Fruit fly (Drosophila melanogaster): ENCODE results near the gene CG5114.
A peak's percentile ranks its signal among the peaks of the same experiment; 100 is the strongest.

CG5114 gene

DNA sequence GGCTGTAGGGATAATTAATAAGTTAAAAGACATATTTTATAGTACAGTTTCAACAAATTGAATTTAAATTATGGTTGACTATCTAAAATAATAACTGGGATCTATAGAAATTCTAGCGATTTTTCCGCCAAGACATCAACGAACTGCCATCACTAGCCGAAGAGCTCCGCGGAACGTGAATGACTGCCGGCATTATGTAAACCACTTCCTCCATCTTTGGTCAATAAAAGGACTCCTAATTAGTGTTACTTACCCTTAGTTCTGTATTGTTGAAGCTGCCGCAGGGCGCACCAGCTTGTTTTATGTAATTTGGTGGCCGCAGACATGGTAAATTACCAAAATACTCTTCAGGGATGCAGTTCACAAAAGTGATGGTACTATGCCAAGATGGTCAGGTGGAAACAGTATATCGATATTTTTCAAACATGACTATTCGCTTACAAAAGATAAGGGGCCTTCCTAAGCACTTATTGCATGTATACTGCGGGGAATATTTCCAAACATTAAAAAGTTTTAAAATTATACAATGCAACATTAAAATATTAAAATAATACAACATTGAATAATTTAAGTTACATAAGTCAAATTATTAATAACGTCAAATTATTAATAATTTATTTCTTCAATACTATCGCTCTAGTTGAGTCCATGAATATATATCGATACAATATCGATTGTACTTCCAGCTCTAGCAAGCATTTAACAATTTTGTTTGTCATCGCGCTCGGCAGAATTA lies 16.8 kb downstream of the CG5114 start, which contains the start of the genes mRpL39 and Prosbeta2 (continued):
- TF ChIP-seq Hsf (GFP tag; optimal IDR thresholded peaks at IDR 0.05): no peak
- no peak for TF ChIP-seq CG8765 (GFP tag; IDR thresholded peaks at IDR 0.05)
- TF ChIP-seq CG18599 (GFP tag; optimal IDR thresholded peaks at IDR 0.05): peak; percentile 58
- TF ChIP-seq croc (GFP tag; conservative IDR thresholded peaks at IDR 0.05): peak; percentile 26; the same call in 1 of the 3 replicates
- no peak for TF ChIP-seq CG10431 (GFP tag; optimal IDR thresholded peaks at IDR 0.05)
- peak; percentile 63; the same call in 1 of the 2 replicates for TF ChIP-seq danr (GFP tag; IDR thresholded peaks at IDR 0.05)
- TF ChIP-seq Xrp1 (GFP tag; IDR thresholded peaks at IDR 0.05): peak; percentile 76
- TF ChIP-seq cad (GFP tag; optimal IDR thresholded peaks at IDR 0.05): no peak
- no peak for TF ChIP-seq zf30C (GFP tag; optimal IDR thresholded peaks at IDR 0.05)
- no peak for TF ChIP-seq Bdp1 (GFP tag; optimal IDR thresholded peaks at IDR 0.05)
- TF ChIP-seq ap (GFP tag; IDR thresholded peaks at IDR 0.05): no peak
- TF ChIP-seq D19B (GFP tag; optimal IDR thresholded peaks at IDR 0.05): no peak
- TF ChIP-seq CG31441 (GFP tag; IDR thresholded peaks at IDR 0.05): peak; percentile 87
- TF ChIP-seq CG7556 (GFP tag; optimal IDR thresholded peaks at IDR 0.05): no peak
- TF ChIP-seq ems (GFP tag; optimal IDR thresholded peaks at IDR 0.05): no peak
- TF ChIP-seq ATbp (GFP tag; optimal IDR thresholded peaks at IDR 0.05): peak; percentile 13
- no peak for TF ChIP-seq NC2β (GFP tag; optimal IDR thresholded peaks at IDR 0.05)
- peak; percentile 68 for TF ChIP-seq sisA (GFP tag; IDR thresholded peaks at IDR 0.05)
- TF ChIP-seq Ravus (GFP tag; IDR thresholded peaks at IDR 0.05): 0 out of 2 replicates have a peak, but pooled peaks have one; percentile 15
- TF ChIP-seq CG31365 (tag; optimal IDR thresholded peaks at IDR 0.05): no peak
- no peak for TF ChIP-seq CG12744 (GFP tag; optimal IDR thresholded peaks at IDR 0.05)
- peak; percentile 67 for TF ChIP-seq CG30403 (GFP tag; optimal IDR thresholded peaks at IDR 0.05)
- no peak for TF ChIP-seq CG2120 (GFP tag; optimal IDR thresholded peaks at IDR 0.05)
- no peak for TF ChIP-seq Lim3 (GFP tag; IDR thresholded peaks at IDR 0.05)
- TF ChIP-seq CG12391 (tag; optimal IDR thresholded peaks at IDR 0.05): peak; percentile 10
- TF ChIP-seq knrl (GFP tag; IDR thresholded peaks at IDR 0.05; ENCODE audit: partially characterized antibody): peak; percentile 99
- peak; percentile 68; the same call in 2 of the 3 replicates for TF ChIP-seq zfh1 (GFP tag; IDR thresholded peaks at IDR 0.05)
- no peak for TF ChIP-seq Mad (GFP tag; optimal IDR thresholded peaks at IDR 0.05)
- no peak for TF ChIP-seq Tbp (GFP tag; optimal IDR thresholded peaks at IDR 0.05)
- no peak for TF ChIP-seq Dip2 (GFP tag; IDR thresholded peaks at IDR 0.05)
- no peak for TF ChIP-seq CG10209 (GFP tag; optimal IDR thresholded peaks at IDR 0.05)
- TF ChIP-seq Xbp1 (GFP tag; optimal IDR thresholded peaks at IDR 0.05): no peak
- peak; percentile 62 for TF ChIP-seq Aef1 (GFP tag; IDR thresholded peaks at IDR 0.05)
- no peak for TF ChIP-seq CG8089 (GFP tag; optimal IDR thresholded peaks at IDR 0.05)
- no peak for TF ChIP-seq Dfd (GFP tag; optimal IDR thresholded peaks at IDR 0.05)
- no peak for TF ChIP-seq CG5180 (GFP tag; optimal IDR thresholded peaks at IDR 0.05)
- TF ChIP-seq fd64A (GFP tag; optimal IDR thresholded peaks at IDR 0.05): no peak
- TF ChIP-seq BEAF-32 (GFP tag; optimal IDR thresholded peaks at IDR 0.05): peak; percentile 67
- TF ChIP-seq Dip3 (GFP tag; optimal IDR thresholded peaks at IDR 0.05): no peak
- no peak for TF ChIP-seq CG30020 (tag; optimal IDR thresholded peaks at IDR 0.05)
- TF ChIP-seq CG7987 (GFP tag; optimal IDR thresholded peaks at IDR 0.05): no peak
- no peak for TF ChIP-seq shn (GFP tag; optimal IDR thresholded peaks at IDR 0.05)
- TF ChIP-seq zen (tag; optimal IDR thresholded peaks at IDR 0.05): peak; percentile 62
- no peak for TF ChIP-seq Usf (GFP tag; optimal IDR thresholded peaks at IDR 0.05)
- TF ChIP-seq Dad (GFP tag; optimal IDR thresholded peaks at IDR 0.05): no peak
- TF ChIP-seq CG12659 (GFP tag; optimal IDR thresholded peaks at IDR 0.05): no peak
- TF ChIP-seq CG16779 (GFP tag; IDR thresholded peaks at IDR 0.05): no peak
- peak; percentile 86 for TF ChIP-seq bbx (GFP tag; IDR thresholded peaks at IDR 0.05; ENCODE audit: partially characterized antibody)
- no peak for TF ChIP-seq tll (GFP tag; optimal IDR thresholded peaks at IDR 0.05)
- TF ChIP-seq pita (GFP tag; optimal IDR thresholded peaks at IDR 0.05): no peak

Measured in whole organism, embryonic.